Fruit fly (Drosophila melanogaster) whole organism, embryonic: ENCODE data around the gene rt.
A peak's percentile ranks its signal among the peaks of the same experiment; 100 is the strongest.

Source experiments
- ATbp ChIP-seq: fragments of 200-800 bp; sonication (Bioruptor generic); optimal IDR thresholded peaks from 2 replicates; lab custom pipeline; 2017; ENCODE audit warnings: missing biosample characterization, mild to moderate bottlenecking, missing genetic modification characterization, missing genetic modification reagents
- Asciz ChIP-seq: fragments of 200-800 bp; sonication (Bioruptor generic); optimal IDR thresholded peaks from 2 replicates; lab custom pipeline; 2017; ENCODE audit warnings: missing biosample characterization, mild to moderate bottlenecking, missing genetic modification characterization, missing genetic modification reagents
- CG10565 ChIP-seq: fragments of 200-800 bp; sonication (Bioruptor generic); optimal IDR thresholded peaks from 3 replicates; lab custom pipeline; 2016; ENCODE audit warnings: missing biosample characterization, mild to moderate bottlenecking, missing genetic modification characterization
- CG11456 ChIP-seq: fragments of 200-800 bp; sonication (Bioruptor generic); IDR thresholded peaks from 3 replicates; pipeline ENCODE4 v1.3.6; 2022; ENCODE audit warnings: missing biosample characterization, missing genetic modification characterization
- CG12104 ChIP-seq: fragments of 200-800 bp; sonication (Bioruptor generic); optimal IDR thresholded peaks from 3 replicates; lab custom pipeline; 2016; ENCODE audit warnings: missing biosample characterization, missing genetic modification characterization
- CG12744 ChIP-seq: fragments of 200-800 bp; sonication (Bioruptor generic); optimal IDR thresholded peaks from 2 replicates; lab custom pipeline; 2016; ENCODE audit warnings: missing biosample characterization, missing genetic modification characterization
- CG13424 ChIP-seq: fragments of 200-800 bp; sonication (Bioruptor generic); optimal IDR thresholded peaks from 2 replicates; lab custom pipeline; 2019; ENCODE audit warnings: missing biosample characterization, mild to moderate bottlenecking, missing genetic modification characterization, moderate library complexity
- CG13894 ChIP-seq: fragments of 200-800 bp; sonication (Bioruptor generic); optimal IDR thresholded peaks from 3 replicates; lab custom pipeline; 2018; ENCODE audit warnings: missing biosample characterization, mild to moderate bottlenecking, missing genetic modification characterization, moderate library complexity
- CG14441 ChIP-seq: fragments of 200-800 bp; sonication (Bioruptor generic); IDR thresholded peaks from 2 replicates; pipeline ENCODE4 v1.3.6; 2022; ENCODE audit warnings: missing biosample characterization, missing genetic modification characterization
- CG14860 ChIP-seq: fragments of 200-800 bp; sonication (Bioruptor generic); IDR thresholded peaks from 3 replicates; pipeline ENCODE4 v1.3.6; 2022; ENCODE audit warnings: missing biosample characterization, missing genetic modification characterization; ENCODE audit not compliant: partially characterized antibody
- CG15011 ChIP-seq: fragments of 200-800 bp; sonication (Bioruptor generic); optimal IDR thresholded peaks from 3 replicates; lab custom pipeline; 2018; ENCODE audit warnings: missing biosample characterization, mild to moderate bottlenecking, missing genetic modification characterization
- CG18599 ChIP-seq: fragments of 200-800 bp; sonication (Bioruptor generic); optimal IDR thresholded peaks from 3 replicates; lab custom pipeline; 2017; ENCODE audit warnings: missing biosample characterization, missing genetic modification characterization, mild to moderate bottlenecking, moderate library complexity, missing genetic modification reagents
- CG18619 ChIP-seq: fragments of 200-800 bp; sonication (Bioruptor generic); optimal IDR thresholded peaks from 3 replicates; lab custom pipeline; 2017; ENCODE audit warnings: missing biosample characterization, mild to moderate bottlenecking, missing genetic modification characterization
- CG3995 ChIP-seq: fragments of 200-800 bp; sonication (Bioruptor generic); optimal IDR thresholded peaks from 3 replicates; lab custom pipeline; 2016; ENCODE audit warnings: missing biosample characterization, missing genetic modification characterization
- CG4360 ChIP-seq: fragments of 200-800 bp; sonication (Bioruptor generic); IDR thresholded peaks from 2 replicates; pipeline ENCODE4 v1.3.6; 2022; ENCODE audit warnings: missing biosample characterization, missing genetic modification characterization
- CG4404 ChIP-seq: fragments of 200-800 bp; sonication (Bioruptor generic); IDR thresholded peaks from 2 replicates; pipeline ENCODE4 v1.3.6; 2022; ENCODE audit warnings: missing biosample characterization, missing genetic modification characterization
- CG6813 ChIP-seq: fragments of 200-800 bp; sonication (Bioruptor generic); optimal IDR thresholded peaks from 2 replicates; lab custom pipeline; 2017; ENCODE audit warnings: missing biosample characterization, missing genetic modification characterization, mild to moderate bottlenecking, moderate library complexity, missing genetic modification reagents
- CG7928 ChIP-seq: fragments of 200-800 bp; sonication (Bioruptor generic); optimal IDR thresholded peaks from 2 replicates; lab custom pipeline; 2017; ENCODE audit warnings: missing biosample characterization, mild to moderate bottlenecking, missing genetic modification characterization
- CG8281 ChIP-seq: fragments of 200-800 bp; sonication (Bioruptor generic); optimal IDR thresholded peaks from 2 replicates; lab custom pipeline; 2018; ENCODE audit warnings: missing biosample characterization, mild to moderate bottlenecking, missing genetic modification characterization, moderate library complexity
- CG8290 ChIP-seq, 3 experiments: fragments of 200-800 bp; sonication (Bioruptor generic); optimal IDR thresholded peaks; 2 replicates each; lab custom pipeline; 2016 to 2019; ENCODE audit warnings: missing biosample characterization in 3 of 3, missing genetic modification characterization in 3 of 3, mild to moderate bottlenecking in 2 of 3, moderate library complexity in 1 of 3
- CG9876 ChIP-seq: fragments of 200-800 bp; sonication (Bioruptor generic); optimal IDR thresholded peaks from 2 replicates; lab custom pipeline; 2016; ENCODE audit warnings: missing biosample characterization, missing genetic modification characterization
- CTCF ChIP-seq: fragments of 200-800 bp; sonication (Bioruptor generic); optimal IDR thresholded peaks from 2 replicates; lab custom pipeline; 2017; ENCODE audit warnings: missing biosample characterization, mild to moderate bottlenecking, missing genetic modification characterization, moderate library complexity
- D19A ChIP-seq: fragments of 200-800 bp; optimal IDR thresholded peaks from 3 replicates; lab custom pipeline; 2019; ENCODE audit warnings: missing biosample characterization, mild to moderate bottlenecking, missing genetic modification characterization, moderate library complexity
- Ets97D ChIP-seq: fragments of 200-800 bp; sonication (Bioruptor generic); optimal IDR thresholded peaks from 3 replicates; lab custom pipeline; 2016; ENCODE audit warnings: missing biosample characterization, missing genetic modification characterization
- H2.0 ChIP-seq: fragments of 200-800 bp; sonication (Bioruptor generic); IDR thresholded peaks from 2 replicates; pipeline ENCODE4 v1.3.6; 2022; ENCODE audit warnings: missing biosample characterization, missing genetic modification characterization
- Hmr ChIP-seq: fragments of 200-800 bp; sonication (Bioruptor generic); optimal IDR thresholded peaks from 3 replicates; lab custom pipeline; 2017; ENCODE audit warnings: mild to moderate bottlenecking, missing biosample characterization, missing genetic modification reagents, missing genetic modification characterization
- Poxn ChIP-seq: fragments of 200-800 bp; sonication (Bioruptor generic); IDR thresholded peaks from 2 replicates; pipeline ENCODE4 v1.3.6; 2022; ENCODE audit warnings: missing biosample characterization, missing genetic modification characterization
- Ssrp ChIP-seq: fragments of 200-800 bp; sonication (Bioruptor generic); optimal IDR thresholded peaks from 2 replicates; lab custom pipeline; 2018; ENCODE audit warnings: missing biosample characterization, mild to moderate bottlenecking, missing genetic modification characterization, moderate library complexity
- ac ChIP-seq: fragments of 200-800 bp; sonication (Bioruptor generic); optimal IDR thresholded peaks from 3 replicates; lab custom pipeline; 2017; ENCODE audit warnings: missing biosample characterization, mild to moderate bottlenecking, missing genetic modification characterization
- bbx ChIP-seq: fragments of 200-800 bp; sonication (Bioruptor generic); IDR thresholded peaks from 2 replicates; pipeline ENCODE4 v1.3.6; 2022; ENCODE audit warnings: missing biosample characterization, missing genetic modification characterization; ENCODE audit not compliant: partially characterized antibody
- cas ChIP-seq: fragments of 200-800 bp; sonication (Bioruptor generic); IDR thresholded peaks from 2 replicates; pipeline ENCODE4 v1.3.6; 2022; ENCODE audit warnings: missing biosample characterization, missing genetic modification characterization
- corto ChIP-seq: fragments of 200-800 bp; sonication (Bioruptor generic); optimal IDR thresholded peaks from 2 replicates; lab custom pipeline; 2016; ENCODE audit warnings: missing biosample characterization, mild to moderate bottlenecking, missing genetic modification characterization, moderate library complexity
- dm ChIP-seq: fragments of 200-800 bp; sonication (Bioruptor generic); optimal IDR thresholded peaks from 3 replicates; lab custom pipeline; 2016; ENCODE audit warnings: missing biosample characterization, missing genetic modification characterization
- dmrt99B ChIP-seq: fragments of 200-800 bp; sonication (Bioruptor generic); optimal IDR thresholded peaks from 2 replicates; lab custom pipeline; 2018; ENCODE audit warnings: missing biosample characterization, mild to moderate bottlenecking, missing genetic modification characterization, moderate library complexity
- emc ChIP-seq: fragments of 200-800 bp; sonication (Bioruptor generic); optimal IDR thresholded peaks from 2 replicates; lab custom pipeline; 2016; ENCODE audit warnings: missing biosample characterization, missing genetic modification characterization
- en ChIP-seq: fragments of 200-800 bp; sonication (Bioruptor generic); optimal IDR thresholded peaks from 2 replicates; lab custom pipeline; 2016; ENCODE audit warnings: missing biosample characterization, missing genetic modification characterization
- ewg ChIP-seq: fragments of 200-800 bp; sonication (Bioruptor generic); optimal IDR thresholded peaks from 3 replicates; lab custom pipeline; 2017; ENCODE audit warnings: mild to moderate bottlenecking, missing biosample characterization, missing genetic modification reagents, missing genetic modification characterization
- fru ChIP-seq: fragments of >200 bp; optimal IDR thresholded peaks from 2 replicates; lab custom pipeline; 2017
- gt ChIP-seq: fragments of 200-800 bp; sonication (Bioruptor generic); IDR thresholded peaks from 2 replicates; pipeline ENCODE4 v1.3.6; 2022; ENCODE audit warnings: missing biosample characterization, missing genetic modification characterization
- ham ChIP-seq: fragments of 200-800 bp; sonication (Bioruptor generic); IDR thresholded peaks from 2 replicates; pipeline ENCODE4 v1.3.6; 2022; ENCODE audit warnings: missing biosample characterization, missing genetic modification characterization
- hb ChIP-seq: fragments of 200-800 bp; sonication (Bioruptor generic); IDR thresholded peaks from 3 replicates; pipeline ENCODE4 v1.3.6; 2022; ENCODE audit warnings: missing biosample characterization, missing genetic modification characterization; ENCODE audit not compliant: partially characterized antibody
- hkb ChIP-seq, 2 experiments: fragments of 200-800 bp in 1 of 2; fragments of >200 bp in 1 of 2; sonication (Bioruptor generic) in 1 of 2; IDR thresholded peaks in 1 of 2; optimal IDR thresholded peaks in 1 of 2; 2 replicates each; pipeline versions ENCODE4 v1.3.6 to Lab custom; 2017 to 2022; ENCODE audit warnings: missing biosample characterization in 1 of 2, missing genetic modification characterization in 1 of 2
- jing ChIP-seq: fragments of 200-800 bp; sonication (Bioruptor generic); optimal IDR thresholded peaks from 2 replicates; lab custom pipeline; 2018; ENCODE audit warnings: missing biosample characterization, mild to moderate bottlenecking, missing genetic modification characterization
- ken ChIP-seq: fragments of 200-800 bp; sonication (Bioruptor generic); IDR thresholded peaks from 3 replicates; pipeline ENCODE4 v1.3.6; 2022; ENCODE audit warnings: missing biosample characterization, missing genetic modification characterization
- mld ChIP-seq: fragments of 200-800 bp; sonication (Bioruptor generic); IDR thresholded peaks from 3 replicates; pipeline ENCODE4 v1.3.6; 2022; ENCODE audit warnings: missing biosample characterization, missing genetic modification characterization; ENCODE audit not compliant: partially characterized antibody
- p53 ChIP-seq: fragments of 200-800 bp; sonication (Bioruptor generic); optimal IDR thresholded peaks from 2 replicates; lab custom pipeline; 2016; ENCODE audit warnings: missing biosample characterization, missing genetic modification characterization
- ranshi ChIP-seq: fragments of 200-800 bp; sonication (Bioruptor generic); IDR thresholded peaks from 2 replicates; pipeline ENCODE4 v1.3.6; 2022; ENCODE audit warnings: missing biosample characterization, missing genetic modification characterization
- scrt ChIP-seq: fragments of 200-800 bp; sonication (Bioruptor generic); optimal IDR thresholded peaks from 2 replicates; lab custom pipeline; 2018; ENCODE audit warnings: missing biosample characterization, mild to moderate bottlenecking, missing genetic modification characterization, moderate library complexity
- sd ChIP-seq: fragments of 200-800 bp; sonication (Bioruptor generic); optimal IDR thresholded peaks from 3 replicates; lab custom pipeline; 2018; ENCODE audit warnings: missing biosample characterization, mild to moderate bottlenecking, missing genetic modification characterization, moderate library complexity
- sima ChIP-seq: fragments of 200-800 bp; sonication (Bioruptor generic); optimal IDR thresholded peaks from 2 replicates; lab custom pipeline; 2016; ENCODE audit warnings: missing biosample characterization, missing genetic modification characterization
- trem ChIP-seq: fragments of 200-800 bp; optimal IDR thresholded peaks from 3 replicates; lab custom pipeline; 2019; ENCODE audit warnings: missing biosample characterization, mild to moderate bottlenecking, missing genetic modification characterization, moderate library complexity

rt gene

DNA sequence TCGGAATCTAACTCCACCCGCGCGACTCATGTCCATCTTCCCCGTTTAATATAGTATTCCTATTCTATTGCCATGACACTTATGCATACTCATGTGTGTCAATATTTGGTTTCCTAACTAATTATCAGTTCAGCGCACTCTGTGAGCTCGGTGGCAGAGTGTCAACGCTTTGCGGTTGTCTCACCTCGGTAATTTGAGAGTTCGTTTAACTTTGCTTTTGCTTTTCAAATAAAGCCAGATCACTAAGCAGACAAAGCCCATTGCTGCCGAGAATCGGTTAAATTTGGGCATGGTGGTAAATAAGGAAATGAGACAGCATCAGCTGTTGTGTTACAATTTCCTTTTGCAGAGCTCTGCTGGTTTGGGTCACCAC is 47.3 kb downstream of the rt start (continued):
- TF ChIP-seq ATbp (GFP tag; lab: Kevin White, UChicago) (peak; percentile 79), CG15011 (GFP tag; lab: Kevin White, UChicago) (peak; percentile 13), ewg (GFP tag; lab: Kevin White, UChicago) (no peak), H2.0 (GFP tag; lab: Robert Waterston, UW) (no peak), bbx (GFP tag; lab: Robert Waterston, UW) (no peak), CG8281 (no peak), CG10565 (GFP tag; lab: Kevin White, UChicago) (no peak), jing (GFP tag; lab: Kevin White, UChicago) (no peak), CG12104 (no peak), Ets97D (no peak), p53 (GFP tag; lab: Kevin White, UChicago) (no peak), CG9876 (GFP tag; lab: Kevin White, UChicago) (no peak), emc (no peak), CG12744 (GFP tag; lab: Kevin White, UChicago) (no peak), D19A (tag; lab: Kevin White, UChicago) (no peak), ac (GFP tag; lab: Kevin White, UChicago) (no peak), en (GFP tag; lab: Kevin White, UChicago) (peak; percentile 24), CG7928 (GFP tag; lab: Kevin White, UChicago) (no peak), trem (tag; lab: Kevin White, UChicago) (no peak), Hmr (peak; percentile 51), hkb (optimal IDR thresholded peaks at IDR 0.05; lab: Kevin White, UChicago) (no peak), hkb (GFP tag; IDR thresholded peaks at IDR 0.05; lab: Robert Waterston, UW) (no peak), CG11456 (GFP tag; lab: Robert Waterston, UW) (0 out of 3 replicates have a peak, but pooled peaks have one; percentile 43), CG13894 (tag; lab: Kevin White, UChicago) (no peak), CG6813 (GFP tag; lab: Kevin White, UChicago) (peak; percentile 42), Asciz (GFP tag; lab: Kevin White, UChicago) (peak; percentile 55), Ssrp (tag; lab: Kevin White, UChicago) (no peak), sd (tag; lab: Kevin White, UChicago) (no peak), corto (GFP tag; lab: Kevin White, UChicago) (no peak), dm (GFP tag; lab: Kevin White, UChicago) (no peak), cas (GFP tag; lab: Robert Waterston, UW) (no peak), CG4404 (GFP tag; lab: Robert Waterston, UW) (no peak), scrt (no peak), ken (GFP tag; lab: Robert Waterston, UW) (no peak), CG8290 (GFP tag; optimal IDR thresholded peaks at IDR 0.05; lab: Kevin White, UChicago) (no peak), CG8290 (tag; optimal IDR thresholded peaks at IDR 0.05; lab: Kevin White, UChicago) (peak in 1 of 2 experiments; percentile 32), sima (GFP tag; lab: Kevin White, UChicago) (no peak), Poxn (no peak), dmrt99B (tag; lab: Kevin White, UChicago) (no peak), CG4360 (GFP tag; lab: Robert Waterston, UW) (no peak), mld (GFP tag; lab: Robert Waterston, UW) (no peak), CTCF (GFP tag; lab: Kevin White, UChicago) (no peak), CG14441 (GFP tag; lab: Robert Waterston, UW) (no peak), CG18619 (GFP tag; lab: Kevin White, UChicago) (peak; percentile 25), CG14860 (GFP tag; lab: Robert Waterston, UW) (no peak), CG18599 (GFP tag; lab: Kevin White, UChicago) (peak; percentile 42), CG13424 (peak; percentile 28), hb (GFP tag; lab: Robert Waterston, UW) (no peak), ranshi (GFP tag; lab: Robert Waterston, UW) (peak; percentile 16; the same call in 1 of the 2 replicates), ham (GFP tag; lab: Robert Waterston, UW) (no peak), CG3995 (GFP tag; lab: Kevin White, UChicago) (no peak), gt (GFP tag; lab: Robert Waterston, UW) (no peak), fru (lab: Kevin White, UChicago) (no peak)
